Fruit fly (Drosophila melanogaster) whole organism, embryonic: Measurements from ENCODE around the gene CG7512.
A peak's percentile ranks its signal among the peaks of the same experiment; 100 is the strongest.

Experiments
- B-H2 ChIP-seq: fragments of 200-800 bp; sonication (Bioruptor generic); optimal IDR thresholded peaks from 2 replicates; lab custom pipeline; 2018; ENCODE audit warnings: missing biosample characterization, mild to moderate bottlenecking, missing genetic modification characterization
- CG10147 ChIP-seq: fragments of 200-800 bp; sonication (Bioruptor generic); optimal IDR thresholded peaks from 2 replicates; lab custom pipeline; 2019; ENCODE audit warnings: missing biosample characterization, mild to moderate bottlenecking, missing genetic modification characterization, moderate library complexity
- CG10462 ChIP-seq: fragments of 200-800 bp; sonication (Bioruptor generic); optimal IDR thresholded peaks from 2 replicates; lab custom pipeline; 2016; ENCODE audit warnings: missing biosample characterization, missing genetic modification characterization
- CG12155 ChIP-seq: fragments of 200-800 bp; sonication (Bioruptor generic); optimal IDR thresholded peaks from 3 replicates; lab custom pipeline; 2016; ENCODE audit warnings: missing biosample characterization, missing genetic modification characterization
- CG12769 ChIP-seq: fragments of 200-800 bp; sonication (Bioruptor generic); optimal IDR thresholded peaks from 2 replicates; lab custom pipeline; 2019; ENCODE audit warnings: missing biosample characterization, mild to moderate bottlenecking, missing genetic modification characterization, moderate library complexity
- CG13894 ChIP-seq: fragments of 200-800 bp; sonication (Bioruptor generic); optimal IDR thresholded peaks from 3 replicates; lab custom pipeline; 2018; ENCODE audit warnings: missing biosample characterization, mild to moderate bottlenecking, missing genetic modification characterization, moderate library complexity
- CG14050 ChIP-seq: fragments of 200-800 bp; sonication (Bioruptor generic); IDR thresholded peaks from 3 replicates; pipeline ENCODE4 v1.3.6; 2022; ENCODE audit warnings: missing biosample characterization, missing genetic modification characterization
- CG15269 ChIP-seq: fragments of 200-800 bp; sonication (Bioruptor generic); optimal IDR thresholded peaks from 2 replicates; lab custom pipeline; 2018; ENCODE audit warnings: missing biosample characterization, mild to moderate bottlenecking, missing genetic modification characterization, moderate library complexity
- CG16813 ChIP-seq: fragments of 200-800 bp; sonication (Bioruptor generic); IDR thresholded peaks from 3 replicates; pipeline ENCODE4 v1.3.6; 2022; ENCODE audit warnings: missing biosample characterization, missing genetic modification characterization; ENCODE audit not compliant: partially characterized antibody
- CG16863 ChIP-seq: fragments of 200-800 bp; sonication (Bioruptor generic); optimal IDR thresholded peaks from 3 replicates; lab custom pipeline; 2016; ENCODE audit warnings: missing biosample characterization, missing genetic modification characterization
- CG1792 ChIP-seq: fragments of 200-800 bp; sonication (Bioruptor generic); optimal IDR thresholded peaks from 2 replicates; lab custom pipeline; 2016; ENCODE audit warnings: missing biosample characterization, missing genetic modification characterization
- CG1832 ChIP-seq: fragments of 200-800 bp; sonication (Bioruptor generic); optimal IDR thresholded peaks from 2 replicates; lab custom pipeline; 2017; ENCODE audit warnings: missing biosample characterization, mild to moderate bottlenecking, missing genetic modification characterization, inconsistent platforms
- CG18476 ChIP-seq: fragments of 200-800 bp; sonication (Bioruptor generic); optimal IDR thresholded peaks from 2 replicates; lab custom pipeline; 2016; ENCODE audit warnings: missing biosample characterization, mild to moderate bottlenecking, missing genetic modification characterization
- CG2199 ChIP-seq: fragments of 200-800 bp; sonication (Bioruptor generic); IDR thresholded peaks from 3 replicates; pipeline ENCODE4 v1.3.6; 2022; ENCODE audit warnings: missing biosample characterization, missing genetic modification characterization
- CG3726 ChIP-seq: fragments of 200-800 bp; sonication (Bioruptor generic); IDR thresholded peaks from 3 replicates; pipeline ENCODE4, ENCODE4 v1.3.6; 2022; ENCODE audit warnings: missing biosample characterization, missing genetic modification characterization
- CG7556 ChIP-seq: fragments of 200-800 bp; sonication (Bioruptor generic); optimal IDR thresholded peaks from 2 replicates; lab custom pipeline; 2017; ENCODE audit warnings: missing biosample characterization, mild to moderate bottlenecking, missing genetic modification characterization
- CG9932 ChIP-seq: fragments of 200-800 bp; sonication (Bioruptor generic); IDR thresholded peaks from 2 replicates; pipeline ENCODE4 v1.3.6; 2022; ENCODE audit warnings: missing biosample characterization, missing genetic modification characterization
- CrebB ChIP-seq: fragments of 200-800 bp; sonication (Bioruptor generic); optimal IDR thresholded peaks from 3 replicates; lab custom pipeline; 2018; ENCODE audit warnings: missing biosample characterization, mild to moderate bottlenecking, missing genetic modification characterization
- Dad ChIP-seq: fragments of 200-800 bp; sonication (Bioruptor generic); optimal IDR thresholded peaks from 3 replicates; lab custom pipeline; 2016; ENCODE audit warnings: missing biosample characterization, missing genetic modification characterization
- Doc3 ChIP-seq: fragments of 200-800 bp; sonication (Bioruptor generic); IDR thresholded peaks from 3 replicates; pipeline ENCODE4 v1.3.6; 2022; ENCODE audit warnings: missing biosample characterization, missing genetic modification characterization; ENCODE audit not compliant: partially characterized antibody
- Drgx ChIP-seq: fragments of 200-800 bp; sonication (Bioruptor generic); IDR thresholded peaks from 2 replicates; pipeline ENCODE4 v1.3.6; 2022; ENCODE audit warnings: missing biosample characterization, missing genetic modification characterization
- Ets65A ChIP-seq: fragments of 200-800 bp; sonication (Bioruptor generic); peaks from one replicate; lab custom pipeline; 2016; ENCODE audit warnings: missing biosample characterization, missing genetic modification characterization
- Fer1 ChIP-seq: fragments of 200-800 bp; sonication (Bioruptor generic); optimal IDR thresholded peaks from 2 replicates; lab custom pipeline; 2017; ENCODE audit warnings: missing biosample characterization, mild to moderate bottlenecking, missing genetic modification characterization
- HLH4C ChIP-seq: fragments of 200-800 bp; sonication (Bioruptor generic); IDR thresholded peaks from 3 replicates; pipeline ENCODE4 v1.3.6; 2022; ENCODE audit warnings: missing biosample characterization, missing genetic modification characterization; ENCODE audit not compliant: partially characterized antibody
- Hr39 ChIP-seq: fragments of >200 bp; optimal IDR thresholded peaks from 2 replicates; lab custom pipeline; 2017
- MESR4 ChIP-seq: fragments of 200-800 bp; sonication (Bioruptor generic); optimal IDR thresholded peaks from 2 replicates; lab custom pipeline; 2018; ENCODE audit warnings: missing biosample characterization, mild to moderate bottlenecking, missing genetic modification characterization, moderate library complexity
- Med ChIP-seq: fragments of 200-800 bp; sonication (Bioruptor generic); peaks from one replicate; lab custom pipeline; 2016; ENCODE audit warnings: missing biosample characterization, missing genetic modification characterization, mild to moderate bottlenecking, inconsistent platforms, moderate library complexity
- Pdp1 ChIP-seq, 2 experiments: fragments of 200-800 bp; sonication (Bioruptor generic); optimal IDR thresholded peaks; 3 replicates each; lab custom pipeline; 2016; ENCODE audit warnings: missing biosample characterization in 2 of 2, missing genetic modification characterization in 2 of 2, mild to moderate bottlenecking in 1 of 2, moderate library complexity in 1 of 2
- Tbp ChIP-seq: fragments of >200 bp; optimal IDR thresholded peaks from 2 replicates; lab custom pipeline; 2018; ENCODE audit warnings: missing biosample characterization, missing genetic modification characterization
- Usf ChIP-seq: fragments of 200-800 bp; sonication (Bioruptor generic); optimal IDR thresholded peaks from 2 replicates; lab custom pipeline; 2017; ENCODE audit warnings: missing genotype, missing biosample characterization, missing genetic modification characterization
- abd-A ChIP-seq: fragments of 200-800 bp; sonication (Bioruptor generic); optimal IDR thresholded peaks from 3 replicates; lab custom pipeline; 2019; ENCODE audit warnings: missing biosample characterization, mild to moderate bottlenecking, missing genetic modification characterization, moderate library complexity
- ash1 ChIP-seq: fragments of 200-800 bp; sonication (Bioruptor generic); optimal IDR thresholded peaks from 2 replicates; lab custom pipeline; 2018; ENCODE audit warnings: missing biosample characterization, mild to moderate bottlenecking, missing genetic modification characterization
- ato ChIP-seq: fragments of 200-800 bp; sonication (Bioruptor generic); IDR thresholded peaks from 2 replicates; pipeline ENCODE4 v1.3.6; 2022; ENCODE audit warnings: missing biosample characterization, missing genetic modification characterization; ENCODE audit not compliant: partially characterized antibody
- chinmo ChIP-seq: fragments of 200-800 bp; sonication (Bioruptor generic); IDR thresholded peaks from 4 replicates; pipeline ENCODE4 v1.3.6; 2022; ENCODE audit warnings: missing biosample characterization, missing genetic modification characterization; ENCODE audit not compliant: partially characterized antibody
- chn ChIP-seq: fragments of 200-800 bp; sonication (Bioruptor generic); optimal IDR thresholded peaks from 2 replicates; lab custom pipeline; 2016; ENCODE audit warnings: missing biosample characterization, missing genetic modification characterization
- ci ChIP-seq: fragments of 200-800 bp; sonication (Bioruptor generic); IDR thresholded peaks from 3 replicates; pipeline ENCODE4 v1.3.6; 2022; ENCODE audit warnings: missing biosample characterization, missing genetic modification characterization
- cwo ChIP-seq: fragments of 200-800 bp; sonication (Bioruptor generic); optimal IDR thresholded peaks from 3 replicates; lab custom pipeline; 2017; ENCODE audit warnings: missing biosample characterization, missing genetic modification characterization, mild to moderate bottlenecking, moderate library complexity, missing genetic modification reagents
- en ChIP-seq: fragments of 200-800 bp; sonication (Bioruptor generic); optimal IDR thresholded peaks from 2 replicates; lab custom pipeline; 2016; ENCODE audit warnings: missing biosample characterization, missing genetic modification characterization
- fd64A ChIP-seq: fragments of 200-800 bp; sonication (Bioruptor generic); optimal IDR thresholded peaks from 3 replicates; lab custom pipeline; 2018; ENCODE audit warnings: missing biosample characterization, mild to moderate bottlenecking, missing genetic modification characterization
- lilli ChIP-seq: fragments of 200-800 bp; sonication (Bioruptor generic); optimal IDR thresholded peaks from 3 replicates; lab custom pipeline; 2016; ENCODE audit warnings: missing biosample characterization, missing genetic modification characterization
- lola ChIP-seq, 3 experiments: fragments of >200 bp in 2 of 3; fragments of 200-800 bp in 1 of 3; sonication (Bioruptor generic) in 1 of 3; optimal IDR thresholded peaks; 2 replicates each; lab custom pipeline; 2017 to 2019; ENCODE audit warnings: missing biosample characterization in 3 of 3, missing genetic modification characterization in 3 of 3, mild to moderate bottlenecking in 1 of 3, moderate library complexity in 1 of 3
- slbo ChIP-seq: fragments of 200-800 bp; sonication (Bioruptor generic); IDR thresholded peaks from 2 replicates; pipeline ENCODE4 v1.3.6; 2022; ENCODE audit warnings: missing biosample characterization, missing genetic modification characterization
- wek ChIP-seq: fragments of 200-800 bp; sonication (Bioruptor generic); optimal IDR thresholded peaks from 3 replicates; lab custom pipeline; 2018; ENCODE audit warnings: missing biosample characterization, mild to moderate bottlenecking, missing genetic modification characterization, moderate library complexity

CG7512 gene

DNA sequence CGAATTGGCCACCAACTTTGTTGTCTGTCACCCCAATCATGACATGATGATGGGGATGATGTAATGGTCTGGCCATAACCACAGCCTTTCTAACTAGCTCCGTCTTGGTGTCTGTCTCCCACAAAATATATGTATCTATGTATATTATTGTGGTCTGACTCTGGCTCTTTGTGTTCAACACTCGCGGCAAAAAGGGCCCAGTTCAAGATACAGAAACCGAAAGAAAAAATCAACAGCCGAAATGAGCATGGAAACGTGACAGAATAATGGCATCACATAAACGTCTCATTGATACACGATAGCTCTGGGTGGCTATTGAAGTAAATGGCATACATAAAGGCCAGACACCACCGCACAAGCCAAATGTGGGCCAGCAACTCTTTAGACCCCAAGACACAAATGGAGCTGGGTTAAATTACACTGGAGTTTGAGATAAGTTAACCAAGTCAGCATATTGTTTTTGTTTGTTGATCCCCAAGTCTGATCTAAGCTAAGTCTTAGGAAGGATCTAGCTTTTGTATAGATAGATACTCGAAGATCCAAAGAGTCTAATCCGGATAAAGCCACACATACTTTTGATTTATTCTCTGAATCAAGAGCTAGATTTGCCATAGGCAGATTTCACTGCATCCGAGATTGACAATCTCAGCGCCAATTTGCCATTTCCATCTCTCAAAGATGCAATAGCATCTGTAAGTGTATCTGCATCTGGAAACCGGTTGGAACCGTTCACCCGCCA, 18.7 kb downstream of the CG7512 start:
- TF ChIP-seq Ets65A (GFP tag; lab: Kevin White, UChicago) (peak; percentile 84), Drgx (peak; percentile 34; the same call in 1 of the 2 replicates), lola (GFP tag; optimal IDR thresholded peaks at IDR 0.05; lab: Kevin White, UChicago) (peak in 1 of 3 experiments; percentile 38), fd64A (GFP tag; lab: Kevin White, UChicago) (no peak), Fer1 (no peak), ash1 (GFP tag; lab: Kevin White, UChicago) (no peak), CG1792 (GFP tag; lab: Kevin White, UChicago) (no peak), Hr39 (lab: Kevin White, UChicago) (no peak), CG2199 (GFP tag; lab: Robert Waterston, UW) (no peak), chinmo (GFP tag; lab: Robert Waterston, UW) (no peak), ci (GFP tag; lab: Robert Waterston, UW) (0 out of 3 replicates have a peak, but pooled peaks have one; percentile 16), ato (GFP tag; lab: Robert Waterston, UW) (no peak), HLH4C (GFP tag; lab: Robert Waterston, UW) (no peak), CG10147 (GFP tag; lab: Kevin White, UChicago) (no peak), CG12769 (tag; lab: Kevin White, UChicago) (peak; percentile 6), slbo (no peak), CG16863 (GFP tag; lab: Kevin White, UChicago) (no peak), Med (GFP tag; lab: Kevin White, UChicago) (peak; percentile 72), CrebB (no peak), CG3726 (no peak), CG14050 (GFP tag; lab: Robert Waterston, UW) (no peak), Dad (GFP tag; lab: Kevin White, UChicago) (no peak), lilli (GFP tag; lab: Kevin White, UChicago) (no peak), CG9932 (GFP tag; lab: Robert Waterston, UW) (0 out of 2 replicates have a peak, but pooled peaks have one; percentile 25), B-H2 (peak; percentile 44), Usf (no peak), Tbp (GFP tag; lab: Kevin White, UChicago) (no peak), CG7556 (no peak), CG18476 (GFP tag; lab: Kevin White, UChicago) (no peak), CG1832 (no peak), CG13894 (tag; lab: Kevin White, UChicago) (peak; percentile 83), chn (GFP tag; lab: Kevin White, UChicago) (no peak), Doc3 (GFP tag; lab: Robert Waterston, UW) (no peak), CG10462 (GFP tag; lab: Kevin White, UChicago) (no peak), CG16813 (GFP tag; lab: Robert Waterston, UW) (no peak), MESR4 (GFP tag; lab: Kevin White, UChicago) (no peak), Pdp1 (GFP tag; optimal IDR thresholded peaks at IDR 0.05; lab: Kevin White, UChicago) (peak in 1 of 2 experiments; percentile 55), wek (GFP tag; lab: Kevin White, UChicago) (no peak), abd-A (tag; lab: Kevin White, UChicago) (peak; percentile 62), CG12155 (no peak), en (GFP tag; lab: Kevin White, UChicago) (no peak), CG15269 (tag; lab: Kevin White, UChicago) (peak; percentile 0), cwo (GFP tag; lab: Kevin White, UChicago) (peak; percentile 12)
